Fruit fly (Drosophila melanogaster): ENCODE results near the gene Usf.

The Usf gene

DNA sequence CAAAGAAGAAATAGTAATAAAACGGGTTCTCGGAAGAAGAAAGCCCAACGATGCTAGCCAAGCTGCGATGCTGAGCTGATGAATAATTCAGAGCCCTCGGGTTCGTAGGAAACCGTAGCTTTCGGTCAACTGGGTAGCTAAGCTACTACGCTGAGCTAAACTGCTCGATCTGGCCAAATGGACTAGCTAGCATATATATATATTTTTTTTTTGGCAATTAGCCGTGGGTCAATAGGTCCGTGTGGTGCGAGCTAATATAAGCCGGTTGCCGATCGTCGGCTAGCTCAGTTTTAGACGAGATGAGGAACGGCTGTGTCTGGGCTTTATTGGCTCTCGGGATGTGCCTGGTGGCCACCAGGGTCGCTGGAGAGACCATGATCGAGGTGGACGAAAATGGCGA lies 9.2 kb upstream of the Usf start, which contains the start of gene CG3546:
CG3546 (plus strand) TSS at position 301 of the 400 bp plus-strand sequence.
- TF ChIP-seq toe (GFP tag; optimal IDR thresholded peaks at IDR 0.05) = no peak
- TF ChIP-seq Clk (GFP tag; optimal IDR thresholded peaks at IDR 0.05) = no peak
- no peak for TF ChIP-seq CG7045 (GFP tag; optimal IDR thresholded peaks at IDR 0.05)
- TF ChIP-seq CG12768 (GFP tag; optimal IDR thresholded peaks at IDR 0.05) = no peak
- TF ChIP-seq CG1620 (GFP tag; optimal IDR thresholded peaks at IDR 0.05) = no peak
- no peak for TF ChIP-seq Mnt (GFP tag; optimal IDR thresholded peaks at IDR 0.05)
- TF ChIP-seq CG14711 (tag; optimal IDR thresholded peaks at IDR 0.05) = no peak
- no peak for TF ChIP-seq ovo (GFP tag; optimal IDR thresholded peaks at IDR 0.05)
- no peak for TF ChIP-seq Hr96 (GFP tag; optimal IDR thresholded peaks at IDR 0.05)
- TF ChIP-seq bab1 (GFP tag; optimal IDR thresholded peaks at IDR 0.05) = no peak
- TF ChIP-seq kay (GFP tag; ENCODE audit: borderline replicate concordance) = no peak
- TF ChIP-seq CG33017 (tag; optimal IDR thresholded peaks at IDR 0.05) = no peak
- TF ChIP-seq CG11617 (GFP tag; optimal IDR thresholded peaks at IDR 0.05) = no peak
- no peak for TF ChIP-seq pad (GFP tag; optimal IDR thresholded peaks at IDR 0.05)
- no peak for TF ChIP-seq tj (GFP tag; optimal IDR thresholded peaks at IDR 0.05)
- TF ChIP-seq Crg-1 (GFP tag; optimal IDR thresholded peaks at IDR 0.05) = no peak
- no peak for TF ChIP-seq CG7101 (tag; optimal IDR thresholded peaks at IDR 0.05)
- TF ChIP-seq cnc (optimal IDR thresholded peaks at IDR 0.05) = no peak

DNA sequence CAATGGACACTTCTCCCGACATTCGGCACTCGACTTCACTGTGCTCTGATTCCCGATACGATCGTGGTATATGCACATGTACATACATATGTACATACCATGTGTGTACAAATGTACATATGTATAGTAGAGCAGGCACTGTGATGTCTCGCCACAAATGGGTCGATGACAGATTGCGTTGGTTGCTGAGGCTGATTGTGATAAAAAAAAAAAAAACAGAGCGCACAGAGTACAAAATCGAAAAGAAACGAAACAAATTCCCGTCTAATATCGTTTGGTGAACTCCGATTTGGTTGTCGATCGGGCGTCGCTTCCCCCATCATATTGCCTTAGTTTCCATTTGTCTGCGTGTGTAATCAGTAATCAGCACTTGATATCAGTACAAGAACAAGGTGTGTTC lies 7.2 kb upstream of the Usf start:
- TF ChIP-seq Hr96 (GFP tag; optimal IDR thresholded peaks at IDR 0.05) (no peak), CG11617 (GFP tag; optimal IDR thresholded peaks at IDR 0.05) (no peak)

DNA sequence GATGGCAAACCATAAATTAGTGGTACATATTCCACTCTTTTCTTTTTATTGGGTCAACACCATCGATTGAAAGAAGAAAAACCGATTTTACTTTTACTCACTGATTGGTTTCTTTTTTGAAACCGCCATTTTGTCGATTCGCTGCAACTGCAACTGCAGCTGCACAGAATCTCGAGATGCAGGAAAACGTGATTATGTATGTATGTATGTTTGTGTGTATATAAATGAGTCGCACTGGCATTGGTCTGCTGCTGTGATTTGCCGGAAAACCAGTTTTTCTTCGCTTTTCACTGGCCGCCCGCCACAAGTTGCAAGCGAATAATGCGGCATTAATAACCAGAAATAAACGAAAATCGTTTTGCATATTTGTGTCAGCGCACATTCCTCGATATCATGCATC lies 6.1 kb upstream of the Usf start:
- no peak for TF ChIP-seq toe (GFP tag; optimal IDR thresholded peaks at IDR 0.05)
- no peak for TF ChIP-seq CG7045 (GFP tag; optimal IDR thresholded peaks at IDR 0.05)
- no peak for TF ChIP-seq CG11617 (GFP tag; optimal IDR thresholded peaks at IDR 0.05)
- TF ChIP-seq pad (GFP tag; optimal IDR thresholded peaks at IDR 0.05) = no peak

- TF ChIP-seq toe (GFP tag; optimal IDR thresholded peaks at IDR 0.05) (no peak), Clk (GFP tag; optimal IDR thresholded peaks at IDR 0.05) (no peak), CG7045 (GFP tag; optimal IDR thresholded peaks at IDR 0.05) (no peak), CG1620 (GFP tag; optimal IDR thresholded peaks at IDR 0.05) (peak; percentile 85), CG14711 (tag; optimal IDR thresholded peaks at IDR 0.05) (peak; percentile 55), CG7101 (tag; optimal IDR thresholded peaks at IDR 0.05) (peak; percentile 69), cnc (optimal IDR thresholded peaks at IDR 0.05) (no peak), kay (GFP tag; ENCODE audit: borderline replicate concordance) (no peak), CG33017 (tag; optimal IDR thresholded peaks at IDR 0.05) (no peak), CG11617 (GFP tag; optimal IDR thresholded peaks at IDR 0.05) (peak; percentile 1), pad (GFP tag; optimal IDR thresholded peaks at IDR 0.05) (peak; percentile 70), tj (GFP tag; optimal IDR thresholded peaks at IDR 0.05) (peak; percentile 12), bab1 (GFP tag; optimal IDR thresholded peaks at IDR 0.05) (peak; percentile 73), ovo (GFP tag; optimal IDR thresholded peaks at IDR 0.05) (peak; percentile 52), Mnt (GFP tag; optimal IDR thresholded peaks at IDR 0.05) (peak; percentile 92), cic (GFP tag; optimal IDR thresholded peaks at IDR 0.05) (no peak), Crg-1 (GFP tag; optimal IDR thresholded peaks at IDR 0.05) (peak; percentile 77), CG12768 (GFP tag; optimal IDR thresholded peaks at IDR 0.05) (no peak), Hr96 (GFP tag; optimal IDR thresholded peaks at IDR 0.05) (no peak), CG5204 (GFP tag; optimal IDR thresholded peaks at IDR 0.05) (no peak)
These were observed 5.4 kb upstream of the Usf start, which contains the start of gene CG11444 for dm6 chrX:4553999-4554398. CG11444 (minus strand) TSS chrX:4554398.

DNA sequence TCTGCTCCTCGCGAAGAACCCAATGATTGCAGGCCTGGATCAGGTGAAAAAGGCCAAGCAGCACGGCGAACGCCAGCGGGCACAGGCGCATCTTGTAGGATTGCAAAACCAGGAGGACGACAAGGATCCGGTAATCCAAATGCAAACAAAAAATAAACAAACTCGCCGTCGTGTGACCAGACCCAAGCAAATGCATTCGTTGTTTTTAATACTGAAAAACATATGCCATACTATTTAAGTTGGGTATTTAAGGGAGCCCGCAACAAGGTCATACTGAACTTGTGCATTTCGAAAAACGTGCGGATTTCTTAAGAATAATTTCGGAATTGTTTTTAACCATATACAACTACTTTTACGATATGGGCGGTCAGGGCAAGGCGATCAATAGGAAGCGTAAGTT lies 3.1 kb upstream of the Usf start, which contains the start of the genes CG11436 and CG3527:
CG11436 (minus strand) TSS at position 162 of the 400 bp plus-strand sequence.
CG3527 (plus strand) TSS at position 257 of the 400 bp plus-strand sequence.
- TF ChIP-seq CG14711 (tag; optimal IDR thresholded peaks at IDR 0.05) = no peak
- TF ChIP-seq bab1 (GFP tag; optimal IDR thresholded peaks at IDR 0.05) = peak; percentile 1
- TF ChIP-seq CG12768 (GFP tag; optimal IDR thresholded peaks at IDR 0.05) = no peak
- TF ChIP-seq CG11617 (GFP tag; optimal IDR thresholded peaks at IDR 0.05) = no peak
- TF ChIP-seq Mnt (GFP tag; optimal IDR thresholded peaks at IDR 0.05) = peak; percentile 35

DNA sequence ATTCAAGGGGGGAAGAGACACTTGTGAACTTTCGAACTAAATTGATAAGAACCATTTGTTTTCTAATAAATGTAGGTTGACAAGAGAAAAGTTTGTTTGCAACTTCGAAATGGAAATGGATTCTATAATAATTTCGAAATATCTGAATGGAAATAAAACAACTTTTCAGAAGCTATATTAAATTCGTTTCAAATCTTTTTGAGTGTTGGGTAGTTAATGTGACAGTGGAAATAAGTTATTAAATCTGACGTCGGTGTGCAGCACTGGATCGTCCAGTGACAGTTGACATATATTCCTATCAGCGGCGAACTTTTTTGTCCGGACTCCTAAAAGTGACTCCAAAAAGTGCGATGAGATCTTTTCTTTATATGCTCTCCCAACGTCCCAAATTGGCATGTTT lies 6.2 kb downstream of the Usf start, which contains the start of gene CG3568:
CG3568 (plus strand) TSS at position 278 of the 400 bp plus-strand sequence.
- TF ChIP-seq CG14711 (tag; optimal IDR thresholded peaks at IDR 0.05) (no peak), CG33017 (tag; optimal IDR thresholded peaks at IDR 0.05) (no peak), cic (GFP tag; optimal IDR thresholded peaks at IDR 0.05) (no peak), Crg-1 (GFP tag; optimal IDR thresholded peaks at IDR 0.05) (no peak), tj (GFP tag; optimal IDR thresholded peaks at IDR 0.05) (no peak), cnc (optimal IDR thresholded peaks at IDR 0.05) (no peak), Hr96 (GFP tag; optimal IDR thresholded peaks at IDR 0.05) (no peak), bab1 (GFP tag; optimal IDR thresholded peaks at IDR 0.05) (no peak), CG12768 (GFP tag; optimal IDR thresholded peaks at IDR 0.05) (no peak)

dm6 chrX:4540430-4540932 lies 8.1 kb downstream of the Usf start, which contains the start of the genes rb and CHOp24:
rb (minus strand) TSS chrX:4540626.
CHOp24 (plus strand) TSS chrX:4540908.
- TF ChIP-seq Crg-1 (GFP tag; optimal IDR thresholded peaks at IDR 0.05) = peak; percentile 56
- TF ChIP-seq Hr96 (GFP tag; optimal IDR thresholded peaks at IDR 0.05) = no peak
- peak; percentile 61 for TF ChIP-seq CG14711 (tag; optimal IDR thresholded peaks at IDR 0.05)
- TF ChIP-seq CG11617 (GFP tag; optimal IDR thresholded peaks at IDR 0.05) = peak; percentile 52
- no peak for TF ChIP-seq cnc (optimal IDR thresholded peaks at IDR 0.05)
- peak; percentile 38 for TF ChIP-seq pad (GFP tag; optimal IDR thresholded peaks at IDR 0.05)
- TF ChIP-seq Clk (GFP tag; optimal IDR thresholded peaks at IDR 0.05) = no peak
- peak; percentile 73 for TF ChIP-seq bab1 (GFP tag; optimal IDR thresholded peaks at IDR 0.05)
- TF ChIP-seq CG12768 (GFP tag; optimal IDR thresholded peaks at IDR 0.05) = no peak
- TF ChIP-seq ovo (GFP tag; optimal IDR thresholded peaks at IDR 0.05) = peak; percentile 30
- TF ChIP-seq Mnt (GFP tag; optimal IDR thresholded peaks at IDR 0.05) = peak; percentile 71
- TF ChIP-seq toe (GFP tag; optimal IDR thresholded peaks at IDR 0.05) = peak; percentile 62
- TF ChIP-seq CG5204 (GFP tag; optimal IDR thresholded peaks at IDR 0.05) = no peak
- TF ChIP-seq CG33017 (tag; optimal IDR thresholded peaks at IDR 0.05) = peak; percentile 46
- no peak for TF ChIP-seq kay (GFP tag; ENCODE audit: borderline replicate concordance)
- TF ChIP-seq CG1620 (GFP tag; optimal IDR thresholded peaks at IDR 0.05) = peak; percentile 51
- peak; percentile 35 for TF ChIP-seq tj (GFP tag; optimal IDR thresholded peaks at IDR 0.05)
- TF ChIP-seq CG7045 (GFP tag; optimal IDR thresholded peaks at IDR 0.05) = peak; percentile 6
- peak; percentile 56 for TF ChIP-seq CG7101 (tag; optimal IDR thresholded peaks at IDR 0.05)
- TF ChIP-seq cic (GFP tag; optimal IDR thresholded peaks at IDR 0.05) = peak; percentile 10
